Worm (Caenorhabditis elegans): ENCODE measurements around the gene M03E7.1.
A peak's percentile ranks its signal among the peaks of the same experiment; 100 is the strongest.

Gene M03E7.1

ce11 chrV:5582308-5582707, 39.2 kb upstream of the M03E7.1 start:
- TF ChIP-seq ces-1 (GFP tag; optimal IDR thresholded peaks at IDR 0.05): peak; percentile 93
- no peak for TF ChIP-seq ham-2 (GFP tag; optimal IDR thresholded peaks at IDR 0.05)

DNA sequence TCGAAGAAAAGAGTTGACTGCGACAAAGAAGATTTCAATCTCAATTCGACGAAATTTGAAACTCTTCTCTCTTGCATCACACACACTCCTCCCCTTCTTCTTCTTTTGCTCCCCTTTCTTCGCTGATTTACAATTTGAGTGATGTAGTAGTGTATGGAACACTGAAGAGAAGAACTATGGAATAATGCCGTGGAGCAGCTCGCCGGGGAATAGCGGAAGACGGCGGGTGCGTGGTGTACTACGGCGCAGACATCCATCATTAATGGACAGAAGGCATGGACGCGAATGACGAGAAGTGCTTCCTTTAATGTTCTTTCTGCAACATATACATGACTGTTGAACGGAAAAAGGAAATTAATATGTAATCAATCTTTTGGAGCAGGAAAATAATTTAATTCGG, 38.6 kb upstream of the M03E7.1 start:
- TF ChIP-seq zip-8 (tag; optimal IDR thresholded peaks at IDR 0.05) (no peak), ceh-83 (GFP tag; optimal IDR thresholded peaks at IDR 0.05) (no peak), nhr-237 (tag; optimal IDR thresholded peaks at IDR 0.05) (no peak), ceh-43 (GFP tag; optimal IDR thresholded peaks at IDR 0.05) (no peak)

DNA sequence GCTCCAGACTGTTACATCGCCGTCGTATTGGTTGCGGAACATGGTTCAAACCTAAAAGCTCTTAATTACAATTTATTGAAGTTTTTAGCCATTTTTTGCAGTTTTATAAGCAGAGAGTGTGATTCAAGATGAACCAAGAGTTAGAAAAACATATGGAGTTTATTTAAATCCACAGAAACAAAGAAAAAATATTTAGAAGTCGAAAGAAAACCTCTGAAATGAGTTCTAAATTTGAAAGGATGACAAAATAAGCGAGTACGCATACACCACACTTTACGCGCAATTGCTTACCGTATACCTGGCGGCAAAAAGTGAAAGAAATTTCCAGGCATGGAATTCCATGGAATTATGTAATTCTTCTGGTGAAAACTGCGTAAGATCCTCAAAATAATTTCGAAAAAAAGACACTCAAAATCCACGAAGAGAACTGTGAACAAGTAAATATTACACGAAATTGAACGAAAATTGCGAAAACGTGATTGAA, 37.2 kb upstream of the M03E7.1 start, which contains the start of gene pas-6:
Gene pas-6, minus strand, starts transcription at position 51 of the 484 bp plus-strand sequence.
- TF ChIP-seq lsy-2 (tag; optimal IDR thresholded peaks at IDR 0.05): peak; percentile 96
- no peak for TF ChIP-seq M03D4.4 (tag; optimal IDR thresholded peaks at IDR 0.05)
- TF ChIP-seq nhr-237 (tag; optimal IDR thresholded peaks at IDR 0.05): no peak
- no peak for TF ChIP-seq lin-13 (tag; optimal IDR thresholded peaks at IDR 0.05)
- TF ChIP-seq pha-4 (tag; optimal IDR thresholded peaks at IDR 0.05): no peak
- TF ChIP-seq ces-1 (GFP tag; optimal IDR thresholded peaks at IDR 0.05): peak; percentile 23
- no peak for TF ChIP-seq nhr-76 (tag; optimal IDR thresholded peaks at IDR 0.05)
- peak; percentile 9 for TF ChIP-seq mep-1 (tag; optimal IDR thresholded peaks at IDR 0.05)
- TF ChIP-seq tbx-8 (GFP tag; optimal IDR thresholded peaks at IDR 0.05): no peak
- TF ChIP-seq mls-2 (tag; optimal IDR thresholded peaks at IDR 0.05): no peak
- TF ChIP-seq ceh-43 (GFP tag; optimal IDR thresholded peaks at IDR 0.05): no peak
- no peak for TF ChIP-seq zip-8 (tag; optimal IDR thresholded peaks at IDR 0.05)
- TF ChIP-seq snpc-4 (tag; optimal IDR thresholded peaks at IDR 0.05): no peak
- no peak for TF ChIP-seq blmp-1 (tag; optimal IDR thresholded peaks at IDR 0.05)
- TF ChIP-seq nhr-2 (tag; optimal IDR thresholded peaks at IDR 0.05): no peak
- TF ChIP-seq elt-1 (tag; optimal IDR thresholded peaks at IDR 0.05; ENCODE audit: borderline replicate concordance, insufficient read depth): no peak
- TF ChIP-seq sptf-1 (tag; optimal IDR thresholded peaks at IDR 0.05): no peak
- no peak for TF ChIP-seq unc-120 (tag; optimal IDR thresholded peaks at IDR 0.05; ENCODE audit: poor library complexity, severe bottlenecking)
- no peak for TF ChIP-seq sem-2 (GFP tag; optimal IDR thresholded peaks at IDR 0.05)

DNA sequence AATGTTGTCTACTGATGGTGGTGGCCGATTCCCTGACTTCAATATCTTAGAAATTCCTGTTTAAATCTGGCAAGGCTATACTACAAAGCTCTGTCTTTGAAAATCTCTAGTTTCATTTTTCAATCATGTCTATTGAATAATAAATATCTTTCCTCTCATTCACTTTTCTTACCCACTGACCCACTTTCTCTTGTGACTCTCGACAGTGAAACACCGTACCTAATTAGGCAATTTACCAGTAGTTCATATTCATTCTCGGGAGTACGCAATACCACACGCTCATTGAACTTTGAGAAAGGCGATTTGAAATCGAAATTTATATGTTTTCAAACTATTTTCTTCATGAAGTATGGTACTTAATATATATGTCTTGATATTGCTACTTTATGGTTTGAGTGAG, 36.7 kb upstream of the M03E7.1 start, which contains the start of gene CD4.11:
Gene CD4.11, plus strand, starts transcription at position 301 of the 400 bp plus-strand sequence.
- TF ChIP-seq ceh-43 (GFP tag; optimal IDR thresholded peaks at IDR 0.05): no peak
- no peak for TF ChIP-seq nhr-76 (tag; optimal IDR thresholded peaks at IDR 0.05)
- TF ChIP-seq hlh-1 (tag; optimal IDR thresholded peaks at IDR 0.05): no peak
- TF ChIP-seq snpc-4 (tag; optimal IDR thresholded peaks at IDR 0.05): no peak
- no peak for TF ChIP-seq nhr-237 (tag; optimal IDR thresholded peaks at IDR 0.05)
- no peak for TF ChIP-seq blmp-1 (tag; optimal IDR thresholded peaks at IDR 0.05)
- TF ChIP-seq mab-5 (tag; optimal IDR thresholded peaks at IDR 0.05): no peak
- TF ChIP-seq sem-2 (GFP tag; optimal IDR thresholded peaks at IDR 0.05): no peak
- TF ChIP-seq M03D4.4 (tag; optimal IDR thresholded peaks at IDR 0.05): no peak
- no peak for TF ChIP-seq ceh-39 (tag; optimal IDR thresholded peaks at IDR 0.05)
- no peak for TF ChIP-seq unc-62 (GFP tag; optimal IDR thresholded peaks at IDR 0.05)

ce11 chrV:5587042-5587441, 34.4 kb upstream of the M03E7.1 start:
- TF ChIP-seq ceh-39 (tag; optimal IDR thresholded peaks at IDR 0.05) (no peak), zip-8 (tag; optimal IDR thresholded peaks at IDR 0.05) (no peak), elt-1 (tag; optimal IDR thresholded peaks at IDR 0.05; ENCODE audit: borderline replicate concordance, insufficient read depth) (no peak), bed-3 (GFP tag; optimal IDR thresholded peaks at IDR 0.05) (no peak), ces-1 (GFP tag; optimal IDR thresholded peaks at IDR 0.05) (no peak), sptf-1 (tag; optimal IDR thresholded peaks at IDR 0.05) (no peak), ztf-11 (tag; optimal IDR thresholded peaks at IDR 0.05) (no peak), cnd-1 (tag; optimal IDR thresholded peaks at IDR 0.05) (no peak), nhr-28 (tag; optimal IDR thresholded peaks at IDR 0.05) (no peak), lin-32 (GFP tag; optimal IDR thresholded peaks at IDR 0.05) (no peak), unc-62 (GFP tag; optimal IDR thresholded peaks at IDR 0.05) (no peak), M03D4.4 (tag; optimal IDR thresholded peaks at IDR 0.05) (no peak), mls-2 (tag; optimal IDR thresholded peaks at IDR 0.05) (no peak), blmp-1 (tag; optimal IDR thresholded peaks at IDR 0.05) (no peak), nhr-2 (tag; optimal IDR thresholded peaks at IDR 0.05) (no peak), nhr-237 (tag; optimal IDR thresholded peaks at IDR 0.05) (no peak), mep-1 (tag; optimal IDR thresholded peaks at IDR 0.05) (no peak), ceh-43 (GFP tag; optimal IDR thresholded peaks at IDR 0.05) (no peak)
